Worm (Caenorhabditis elegans) whole organism, L3 larva: ENCODE measurements around the gene bas-1.

Experiments
- aly-2 ChIP-seq: fragments of 150-350 bp; optimal IDR thresholded peaks from 2 replicates; lab custom pipeline; 2014; ENCODE audit warnings: missing biosample characterization, missing genetic modification characterization
- ama-1 ChIP-seq: fragments of 150-350 bp; optimal IDR thresholded peaks from 2 replicates; lab custom pipeline; 2018
- elt-2 ChIP-seq: sonication (generic microtip); optimal IDR thresholded peaks from 2 replicates; lab custom pipeline; 2016; ENCODE audit warnings: missing genetic modification reagents, mild to moderate bottlenecking, missing genetic modification characterization, missing compliant biosample characterization
- hmg-11 ChIP-seq: sonication (generic microtip); optimal IDR thresholded peaks from 2 replicates; lab custom pipeline; 2016; ENCODE audit warnings: missing genetic modification characterization, missing compliant biosample characterization
- jun-1 ChIP-seq: fragments of 150-350 bp; optimal IDR thresholded peaks from 2 replicates; lab custom pipeline; 2014; ENCODE audit warnings: missing biosample characterization, missing genetic modification reagents, missing genetic modification characterization
- nhr-11 ChIP-seq: fragments of 150-350 bp; optimal IDR thresholded peaks from 2 replicates; lab custom pipeline; 2014; ENCODE audit warnings: missing biosample characterization, missing genetic modification characterization
- nhr-237 ChIP-seq: fragments of 150-350 bp; optimal IDR thresholded peaks from 2 replicates; lab custom pipeline; 2014; ENCODE audit warnings: missing biosample characterization, missing genetic modification characterization
- nhr-28 ChIP-seq: fragments of 150-350 bp; optimal IDR thresholded peaks from 2 replicates; lab custom pipeline; 2014; ENCODE audit warnings: missing biosample characterization, missing genetic modification characterization
- nhr-77 ChIP-seq: fragments of 150-350 bp; optimal IDR thresholded peaks from 2 replicates; lab custom pipeline; 2014; ENCODE audit warnings: missing biosample characterization, missing genetic modification characterization
- pha-4 ChIP-seq: fragments of 150-350 bp; optimal IDR thresholded peaks from 2 replicates; lab custom pipeline; 2014; ENCODE audit warnings: missing biosample characterization, missing genetic modification reagents, missing genetic modification characterization
- snpc-4 ChIP-seq: fragments of 150-350 bp; optimal IDR thresholded peaks from 2 replicates; lab custom pipeline; 2014; ENCODE audit warnings: missing biosample characterization, missing genetic modification characterization
- tbx-2 ChIP-seq: sonication (generic microtip); optimal IDR thresholded peaks from 2 replicates; lab custom pipeline; 2016; ENCODE audit warnings: mild to moderate bottlenecking, missing genetic modification characterization, missing compliant biosample characterization
- zag-1 ChIP-seq: fragments of 150-350 bp; optimal IDR thresholded peaks from 2 replicates; lab custom pipeline; 2014; ENCODE audit warnings: missing biosample characterization, missing genetic modification characterization

- no peak for TF ChIP-seq zag-1 (tag; lab: Kevin White, UChicago)
- no peak for TF ChIP-seq nhr-28 (tag; lab: Kevin White, UChicago)
- TF ChIP-seq elt-2 (tag; lab: Kevin White, UChicago): no peak
- TF ChIP-seq nhr-11 (tag; lab: Kevin White, UChicago): no peak
- no peak for TF ChIP-seq tbx-2 (tag; lab: Kevin White, UChicago)
- no peak for TF ChIP-seq nhr-237 (tag; lab: Kevin White, UChicago)
- no peak for TF ChIP-seq ama-1 (lab: Kevin White, UChicago)
- no peak for TF ChIP-seq jun-1 (tag; lab: Kevin White, UChicago)
- TF ChIP-seq pha-4 (tag; lab: Kevin White, UChicago): no peak
- no peak for TF ChIP-seq nhr-77
- no peak for TF ChIP-seq hmg-11
- TF ChIP-seq aly-2 (tag; lab: Kevin White, UChicago): no peak
- TF ChIP-seq snpc-4 (tag; lab: Kevin White, UChicago): no peak
Measured at ce11 chrIII:5620186-5620585, 8.1 kb downstream of the bas-1 start.
